Fruit fly (Drosophila melanogaster): ENCODE measurements around the gene CG15646.

The CG15646 gene

DNA sequence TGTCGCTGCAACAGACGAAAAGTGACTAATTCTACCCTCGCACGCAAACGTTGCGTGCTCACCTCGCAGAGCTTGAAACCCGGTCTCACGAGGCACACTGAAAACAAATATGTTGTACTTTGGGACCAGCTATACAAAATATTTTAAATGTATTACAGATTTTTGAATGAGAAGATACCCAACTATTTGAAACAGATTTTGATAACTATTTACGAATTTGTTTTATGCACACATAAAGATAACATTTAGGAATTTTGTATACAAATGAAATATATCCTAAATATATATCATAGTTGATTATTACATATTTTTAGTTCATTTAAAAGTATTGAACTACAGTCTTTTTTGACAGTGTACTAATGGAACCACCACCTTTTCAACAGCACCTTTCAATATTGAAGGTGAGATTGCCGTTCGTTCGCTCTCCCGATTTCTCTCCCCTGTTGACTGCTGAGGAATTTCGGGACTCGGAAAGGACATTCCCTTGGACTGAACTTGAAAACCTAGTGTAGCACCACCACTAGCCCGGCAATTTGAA, at the start of gene CG15646 (continued):
- TF ChIP-seq CG2116 (GFP tag; optimal IDR thresholded peaks at IDR 0.05) (peak; percentile 30), Hsf (GFP tag; optimal IDR thresholded peaks at IDR 0.05) (peak; percentile 27), dmrt99B (tag; optimal IDR thresholded peaks at IDR 0.05) (peak; percentile 78), Fer1 (GFP tag; optimal IDR thresholded peaks at IDR 0.05) (no peak), knrl (GFP tag; IDR thresholded peaks at IDR 0.05; ENCODE audit: partially characterized antibody) (no peak), Vsx1 (GFP tag; optimal IDR thresholded peaks at IDR 0.05) (peak; percentile 35), CG7556 (GFP tag; optimal IDR thresholded peaks at IDR 0.05) (peak; percentile 82), E2f1 (GFP tag; IDR thresholded peaks at IDR 0.05) (peak; percentile 62), usp (GFP tag; optimal IDR thresholded peaks at IDR 0.05) (no peak), CG10979 (tag; optimal IDR thresholded peaks at IDR 0.05) (peak; percentile 95), CG32532 (GFP tag; IDR thresholded peaks at IDR 0.05) (0 out of 2 replicates have a peak, but pooled peaks have one; percentile 25), CG5245 (GFP tag; optimal IDR thresholded peaks at IDR 0.05) (peak; percentile 25), CG4360 (GFP tag; IDR thresholded peaks at IDR 0.05) (no peak), lov (optimal IDR thresholded peaks at IDR 0.05) (no peak), lov (GFP tag; IDR thresholded peaks at IDR 0.05) (0 out of 3 replicates have a peak, but pooled peaks have one; percentile 62), CG11504 (tag; optimal IDR thresholded peaks at IDR 0.05) (peak; percentile 83), nerfin-1 (tag; optimal IDR thresholded peaks at IDR 0.05) (peak; percentile 98), CG10565 (GFP tag; optimal IDR thresholded peaks at IDR 0.05) (no peak), sens-2 (GFP tag; IDR thresholded peaks at IDR 0.05) (peak; percentile 40; the same call in 1 of the 2 replicates), tio (GFP tag; optimal IDR thresholded peaks at IDR 0.05) (peak; percentile 62), zfh1 (GFP tag; IDR thresholded peaks at IDR 0.05) (peak; percentile 74; the same call in 2 of the 3 replicates), Opbp (GFP tag; IDR thresholded peaks at IDR 0.05; ENCODE audit: partially characterized antibody) (peak; percentile 67; the same call in 2 of the 3 replicates), CG2199 (GFP tag; IDR thresholded peaks at IDR 0.05) (no peak), tgo (GFP tag; IDR thresholded peaks at IDR 0.05) (peak; percentile 54; the same call in 2 of the 3 replicates), prd (optimal IDR thresholded peaks at IDR 0.05) (no peak), prd (GFP tag; IDR thresholded peaks at IDR 0.05) (peak; percentile 85), CG9727 (GFP tag; optimal IDR thresholded peaks at IDR 0.05) (peak; percentile 92), CG7839 (tag; optimal IDR thresholded peaks at IDR 0.05) (peak; percentile 85), CG10321 (GFP tag; IDR thresholded peaks at IDR 0.05) (no peak), BtbVII (GFP tag; optimal IDR thresholded peaks at IDR 0.05) (peak; percentile 26), disco-r (GFP tag; optimal IDR thresholded peaks at IDR 0.05) (no peak), D (optimal IDR thresholded peaks at IDR 0.05) (no peak), D (GFP tag; optimal IDR thresholded peaks at IDR 0.05) (peak; percentile 70), Six4 (GFP tag; optimal IDR thresholded peaks at IDR 0.05) (peak; percentile 46), p53 (GFP tag; optimal IDR thresholded peaks at IDR 0.05) (no peak), CG9437 (GFP tag; optimal IDR thresholded peaks at IDR 0.05) (peak; percentile 53), her (GFP tag; optimal IDR thresholded peaks at IDR 0.05) (no peak), fd102C (GFP tag; optimal IDR thresholded peaks at IDR 0.05) (peak; percentile 74), Xbp1 (GFP tag; optimal IDR thresholded peaks at IDR 0.05) (peak; percentile 48), sd (tag; optimal IDR thresholded peaks at IDR 0.05) (peak; percentile 62), CG18619 (GFP tag; optimal IDR thresholded peaks at IDR 0.05) (peak; percentile 52), CG17361 (GFP tag; IDR thresholded peaks at IDR 0.05) (peak; percentile 93), Meics (GFP tag; optimal IDR thresholded peaks at IDR 0.05) (peak; percentile 37), CG15011 (GFP tag; optimal IDR thresholded peaks at IDR 0.05) (peak; percentile 52), nmo (GFP tag; optimal IDR thresholded peaks at IDR 0.05) (peak; percentile 92), gce (GFP tag; IDR thresholded peaks at IDR 0.05) (no peak), aop (GFP tag; IDR thresholded peaks at IDR 0.05) (no peak), CG6813 (GFP tag; optimal IDR thresholded peaks at IDR 0.05) (peak; percentile 40), bsh (GFP tag; optimal IDR thresholded peaks at IDR 0.05) (peak in 1 of 2 experiments; percentile 84), CG7357 (GFP tag; IDR thresholded peaks at IDR 0.05) (no peak), Rfx (GFP tag; IDR thresholded peaks at IDR 0.05) (0 out of 2 replicates have a peak, but pooled peaks have one; percentile 23)

Measured in whole organism, embryonic.